Worm (Caenorhabditis elegans) whole organism, L4 larva: ENCODE data around the gene rpl-39.

Source experiments
- lin-15B ChIP-seq: fragments of 150-350 bp; sonication (generic microtip); optimal IDR thresholded peaks from 3 replicates; lab custom pipeline; 2014; ENCODE audit warnings: missing biosample characterization, missing genetic modification characterization
- lsy-2 ChIP-seq, 2 experiments: fragments of 150-350 bp in 1 of 2; sonication (generic microtip) in 1 of 2; optimal IDR thresholded peaks; 2 replicates each; lab custom pipeline; 2014 to 2017; ENCODE audit warnings: missing biosample characterization in 2 of 2, missing genetic modification characterization in 2 of 2
- madf-9 ChIP-seq: fragments of 200-800 bp; sonication (Bioruptor generic); conservative IDR thresholded peaks from 2 replicates; pipeline ENCODE4 v1.3.6; 2022; ENCODE audit warnings: missing genetic modification reagents, missing genetic modification characterization, missing compliant biosample characterization
- nhr-237 ChIP-seq: sonication (generic microtip); optimal IDR thresholded peaks from 2 replicates; lab custom pipeline; 2017; ENCODE audit warnings: missing biosample characterization, missing genetic modification characterization
- nhr-25 ChIP-seq: sonication (generic microtip); optimal IDR thresholded peaks from 2 replicates; lab custom pipeline; 2017; ENCODE audit warnings: missing genetic modification characterization, mild to moderate bottlenecking, missing compliant biosample characterization, antibody characterized with exemption, moderate library complexity, borderline replicate concordance; ENCODE audit not compliant: insufficient read depth

- TF ChIP-seq nhr-25 (tag; lab: Kevin White, UChicago), result no peak
- TF ChIP-seq lsy-2 (tag; optimal IDR thresholded peaks at IDR 0.05; lab: Kevin White, UChicago), result no peak
- TF ChIP-seq nhr-237 (tag; lab: Kevin White, UChicago), result no peak
- no peak for TF ChIP-seq madf-9 (GFP tag; lab: Robert Waterston, UW)
- TF ChIP-seq lin-15B (tag; lab: Kevin White, UChicago), result no peak
These were observed 26.2 kb downstream of the rpl-39 start for ce11 chrV:7749708-7750107.
